Worm (Caenorhabditis elegans) whole organism, L4 larva: Measurements from ENCODE around the gene T22F3.2.

Experiments
- F10B5.3 ChIP-seq: sonication (generic microtip); optimal IDR thresholded peaks from 2 replicates; lab custom pipeline; 2016; ENCODE audit warnings: mild to moderate bottlenecking, missing genetic modification characterization, missing compliant biosample characterization
- F37D6.2 ChIP-seq: sonication (generic microtip); optimal IDR thresholded peaks from 2 replicates; lab custom pipeline; 2016; ENCODE audit warnings: mild to moderate bottlenecking, missing genetic modification characterization, missing compliant biosample characterization
- T26A8.4 ChIP-seq: fragments of 200-800 bp; sonication (Bioruptor generic); IDR thresholded peaks from 2 replicates; pipeline ENCODE4 v1.3.6; 2022; ENCODE audit warnings: missing genetic modification characterization, missing compliant biosample characterization
- hlh-11 ChIP-seq: fragments of 200-800 bp; sonication (Bioruptor generic); optimal IDR thresholded peaks from 2 replicates; lab custom pipeline; 2018; ENCODE audit warnings: mild to moderate bottlenecking, missing genetic modification characterization, missing compliant biosample characterization
- nhr-111 ChIP-seq: fragments of 200-800 bp; sonication (Bioruptor generic); optimal IDR thresholded peaks from 2 replicates; lab custom pipeline; 2018; ENCODE audit warnings: mild to moderate bottlenecking, missing genetic modification characterization, missing compliant biosample characterization
- snpc-4 ChIP-seq: fragments of 150-350 bp; optimal IDR thresholded peaks from 2 replicates; lab custom pipeline; 2014; ENCODE audit warnings: missing biosample characterization, missing genetic modification characterization

DNA sequence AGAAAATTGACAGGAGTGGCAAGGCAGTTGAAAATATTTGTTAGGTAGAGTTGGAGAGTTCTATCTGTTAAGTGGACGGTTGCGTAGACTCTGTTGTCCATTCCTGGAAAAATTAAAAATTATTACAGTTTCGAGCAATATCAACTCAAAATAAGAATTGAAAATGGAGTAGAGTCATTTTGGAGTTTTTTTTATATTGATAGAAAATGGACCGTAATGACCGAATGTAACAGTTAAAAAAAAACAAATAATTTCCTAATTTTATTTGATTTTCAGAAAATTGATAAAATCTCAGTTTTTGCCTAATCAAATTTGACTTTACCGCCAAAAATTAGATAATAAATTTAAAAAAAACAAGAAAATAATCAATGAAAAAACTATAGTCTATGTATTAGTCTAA lies 40.5 kb downstream of the T22F3.2 start, which contains the start of gene F59B1.4:
- TF ChIP-seq F37D6.2 (tag; lab: Kevin White, UChicago), result no peak
- no peak for TF ChIP-seq snpc-4
- no peak for TF ChIP-seq nhr-111 (GFP tag; lab: Kevin White, UChicago)
- no peak for TF ChIP-seq F10B5.3
- no peak for TF ChIP-seq hlh-11
- TF ChIP-seq T26A8.4, result no peak
